ENCODE assay signal across 2 worm cellular contexts in genomic region chrIV:10304383-10304782, ce11.
TF ChIP-seq lines count a peak whose summit lies in the region.

No protein-coding gene starts in this region.

TF ChIP-seq in whole organism, L4 larva, 104 proteins besides CTCF, POLR2A, EP300 and RAD21:
- TF ChIP-seq ctbp-1 (GFP tag; IDR thresholded peaks at IDR 0.05; lab: Robert Waterston, UW) (no peak), ceh-28 (tag; optimal IDR thresholded peaks at IDR 0.05; lab: Kevin White, UChicago) (no peak), nhr-42 (GFP tag; IDR thresholded peaks at IDR 0.05; lab: Robert Waterston, UW) (0 out of 2 replicates have a peak, but pooled peaks have one; percentile 6)

TF ChIP-seq in whole organism, late embryonic, 69 proteins besides CTCF, POLR2A, EP300 and RAD21:
- no peak for TF ChIP-seq elt-4 (tag; optimal IDR thresholded peaks at IDR 0.05; lab: Kevin White, UChicago)
- TF ChIP-seq eyg-1 (tag; optimal IDR thresholded peaks at IDR 0.05; lab: Kevin White, UChicago) = no peak
- TF ChIP-seq pax-1 (tag; optimal IDR thresholded peaks at IDR 0.05; lab: Kevin White, UChicago) = peak; percentile 94
- no peak for TF ChIP-seq hlh-13 (GFP tag; optimal IDR thresholded peaks at IDR 0.05; lab: Kevin White, UChicago)
